Fruit fly (Drosophila melanogaster) whole organism, embryonic: Measurements from ENCODE around the gene Art3.

ENCODE experiments used
- CG10462 ChIP-seq: fragments of 200-800 bp; sonication (Bioruptor generic); optimal IDR thresholded peaks from 2 replicates; lab custom pipeline; 2016; ENCODE audit warnings: missing biosample characterization, missing genetic modification characterization
- croc ChIP-seq: fragments of 200-800 bp; sonication (Bioruptor generic); conservative IDR thresholded peaks from 3 replicates; pipeline ENCODE4 v1.3.6; 2022; ENCODE audit warnings: missing biosample characterization, missing genetic modification characterization
- peb ChIP-seq: fragments of 200-800 bp; sonication (Bioruptor generic); IDR thresholded peaks from 2 replicates; pipeline ENCODE4 v1.3.6; 2022; ENCODE audit warnings: missing biosample characterization, missing genetic modification characterization
- sens-2 ChIP-seq: fragments of 200-800 bp; sonication (Bioruptor generic); IDR thresholded peaks from 2 replicates; pipeline ENCODE4 v1.3.6; 2022; ENCODE audit warnings: missing biosample characterization, missing genetic modification characterization
- sim ChIP-seq: fragments of 200-800 bp; sonication (Bioruptor generic); IDR thresholded peaks from 2 replicates; pipeline ENCODE4 v1.3.6; 2022; ENCODE audit warnings: missing biosample characterization, missing genetic modification characterization

- TF ChIP-seq croc = peak; percentile 33; the same call in 2 of the 3 replicates
- TF ChIP-seq peb (GFP tag; lab: Robert Waterston, UW) = no peak
- TF ChIP-seq sim (GFP tag; lab: Robert Waterston, UW) = no peak
- no peak; the same call in 1 of the 2 replicates for TF ChIP-seq sens-2 (GFP tag; lab: Robert Waterston, UW)
- TF ChIP-seq CG10462 (GFP tag; lab: Kevin White, UChicago) = peak; percentile 86
Measured at dm6 chr3R:15196134-15197034, 32.8 kb downstream of the Art3 start, which contains the start of the genes Kpc1 and CG42542.
